Fruit fly (Drosophila melanogaster) whole organism, embryonic: ENCODE data around the gene dmGlut.

ENCODE experiments used
- C15 ChIP-seq: fragments of 200-800 bp; sonication (Bioruptor generic); IDR thresholded peaks from 3 replicates; pipeline ENCODE4 v1.3.6; 2022; ENCODE audit warnings: missing biosample characterization, missing genetic modification characterization
- CG10431 ChIP-seq: fragments of 200-800 bp; sonication (Bioruptor generic); optimal IDR thresholded peaks from 3 replicates; lab custom pipeline; 2018; ENCODE audit warnings: missing biosample characterization, mild to moderate bottlenecking, missing genetic modification characterization
- CG10462 ChIP-seq: fragments of 200-800 bp; sonication (Bioruptor generic); optimal IDR thresholded peaks from 2 replicates; lab custom pipeline; 2016; ENCODE audit warnings: missing biosample characterization, missing genetic modification characterization
- CG12071 ChIP-seq: fragments of 200-800 bp; sonication (Bioruptor generic); optimal IDR thresholded peaks from 3 replicates; lab custom pipeline; 2018; ENCODE audit warnings: missing biosample characterization, mild to moderate bottlenecking, missing genetic modification characterization
- CG12155 ChIP-seq: fragments of 200-800 bp; sonication (Bioruptor generic); optimal IDR thresholded peaks from 3 replicates; lab custom pipeline; 2016; ENCODE audit warnings: missing biosample characterization, missing genetic modification characterization
- CG12299 ChIP-seq: fragments of 200-800 bp; sonication (Bioruptor generic); optimal IDR thresholded peaks from 2 replicates; lab custom pipeline; 2018; ENCODE audit warnings: missing biosample characterization, mild to moderate bottlenecking, missing genetic modification characterization
- CG14667 ChIP-seq: fragments of 200-800 bp; sonication (Bioruptor generic); IDR thresholded peaks from 2 replicates; pipeline ENCODE4 v1.3.6; 2022; ENCODE audit warnings: missing biosample characterization, missing genetic modification characterization
- CG14860 ChIP-seq: fragments of 200-800 bp; sonication (Bioruptor generic); IDR thresholded peaks from 3 replicates; pipeline ENCODE4 v1.3.6; 2022; ENCODE audit warnings: missing biosample characterization, missing genetic modification characterization; ENCODE audit not compliant: partially characterized antibody
- CG1603 ChIP-seq: fragments of 200-800 bp; sonication (Bioruptor generic); optimal IDR thresholded peaks from 2 replicates; lab custom pipeline; 2019; ENCODE audit warnings: missing biosample characterization, mild to moderate bottlenecking, missing genetic modification characterization, moderate library complexity
- CG17612 ChIP-seq: fragments of 200-800 bp; sonication (Bioruptor generic); IDR thresholded peaks from 2 replicates; pipeline ENCODE4 v1.3.6; 2022; ENCODE audit warnings: missing biosample characterization, missing genetic modification characterization
- CG2875 ChIP-seq: fragments of 200-800 bp; sonication (Bioruptor generic); optimal IDR thresholded peaks from 2 replicates; lab custom pipeline; 2017; ENCODE audit warnings: missing biosample characterization, mild to moderate bottlenecking, missing genetic modification characterization, missing genetic modification reagents
- CG3407 ChIP-seq: fragments of 200-800 bp; sonication (Bioruptor generic); optimal IDR thresholded peaks from 2 replicates; lab custom pipeline; 2018; ENCODE audit warnings: missing biosample characterization, mild to moderate bottlenecking, missing genetic modification characterization
- CG3838 ChIP-seq: fragments of 200-800 bp; sonication (Bioruptor generic); optimal IDR thresholded peaks from 3 replicates; lab custom pipeline; 2016; ENCODE audit warnings: missing biosample characterization, missing genetic modification characterization
- CG6254 ChIP-seq: fragments of 200-800 bp; sonication (Bioruptor generic); optimal IDR thresholded peaks from 3 replicates; lab custom pipeline; 2017; ENCODE audit warnings: mild to moderate bottlenecking, missing biosample characterization, missing genetic modification reagents, missing genetic modification characterization
- CG7372 ChIP-seq: fragments of 200-800 bp; sonication (Bioruptor generic); IDR thresholded peaks from 2 replicates; pipeline ENCODE4 v1.3.6; 2022; ENCODE audit warnings: missing biosample characterization, missing genetic modification characterization
- CG7987 ChIP-seq: fragments of 200-800 bp; sonication (Bioruptor generic); optimal IDR thresholded peaks from 2 replicates; lab custom pipeline; 2018; ENCODE audit warnings: missing biosample characterization, mild to moderate bottlenecking, missing genetic modification characterization, moderate library complexity
- CG8388 ChIP-seq: fragments of 200-800 bp; sonication (Bioruptor generic); optimal IDR thresholded peaks from 2 replicates; lab custom pipeline; 2019; ENCODE audit warnings: missing biosample characterization, mild to moderate bottlenecking, missing genetic modification characterization, moderate library complexity
- CG8944 ChIP-seq: fragments of 200-800 bp; sonication (Bioruptor generic); optimal IDR thresholded peaks from 3 replicates; lab custom pipeline; 2016; ENCODE audit warnings: missing biosample characterization, missing genetic modification characterization
- CG9876 ChIP-seq: fragments of 200-800 bp; sonication (Bioruptor generic); optimal IDR thresholded peaks from 2 replicates; lab custom pipeline; 2016; ENCODE audit warnings: missing biosample characterization, missing genetic modification characterization
- CG9932 ChIP-seq: fragments of 200-800 bp; sonication (Bioruptor generic); IDR thresholded peaks from 2 replicates; pipeline ENCODE4 v1.3.6; 2022; ENCODE audit warnings: missing biosample characterization, missing genetic modification characterization
- Dll ChIP-seq: fragments of 200-800 bp; sonication (Bioruptor generic); IDR thresholded peaks from 4 replicates; pipeline ENCODE4 v1.3.6; 2022; ENCODE audit warnings: missing biosample characterization, missing genetic modification characterization; ENCODE audit not compliant: partially characterized antibody
- Hey ChIP-seq: fragments of 200-800 bp; sonication (Bioruptor generic); optimal IDR thresholded peaks from 3 replicates; lab custom pipeline; 2018; ENCODE audit warnings: missing biosample characterization, mild to moderate bottlenecking, missing genetic modification characterization
- Med ChIP-seq: fragments of 200-800 bp; sonication (Bioruptor generic); peaks from one replicate; lab custom pipeline; 2016; ENCODE audit warnings: missing biosample characterization, missing genetic modification characterization, mild to moderate bottlenecking, inconsistent platforms, moderate library complexity
- Oli ChIP-seq: fragments of 200-800 bp; sonication (Bioruptor generic); optimal IDR thresholded peaks from 2 replicates; lab custom pipeline; 2018; ENCODE audit warnings: missing biosample characterization, mild to moderate bottlenecking, missing genetic modification characterization, moderate library complexity
- Sox100B ChIP-seq: fragments of 200-800 bp; sonication (Bioruptor generic); optimal IDR thresholded peaks from 3 replicates; lab custom pipeline; 2018; ENCODE audit warnings: missing biosample characterization, mild to moderate bottlenecking, missing genetic modification characterization
- YL-1 ChIP-seq: fragments of 200-800 bp; sonication (Bioruptor generic); optimal IDR thresholded peaks from 3 replicates; lab custom pipeline; 2017; ENCODE audit warnings: missing biosample characterization, mild to moderate bottlenecking, missing genetic modification characterization
- amos ChIP-seq: fragments of 200-800 bp; sonication (Bioruptor generic); IDR thresholded peaks from 2 replicates; pipeline ENCODE4 v1.3.6; 2022; ENCODE audit warnings: missing biosample characterization, missing genetic modification characterization; ENCODE audit not compliant: partially characterized antibody
- ap ChIP-seq: fragments of 200-800 bp; sonication (Bioruptor generic); IDR thresholded peaks from 2 replicates; pipeline ENCODE4 v1.3.6; 2022; ENCODE audit warnings: missing biosample characterization, missing genetic modification characterization
- btn ChIP-seq: fragments of 200-800 bp; sonication (Bioruptor generic); optimal IDR thresholded peaks from 2 replicates; lab custom pipeline; 2016; ENCODE audit warnings: missing biosample characterization, missing genetic modification characterization
- caup ChIP-seq: fragments of 200-800 bp; sonication (Bioruptor generic); optimal IDR thresholded peaks from 3 replicates; lab custom pipeline; 2017; ENCODE audit warnings: missing biosample characterization, mild to moderate bottlenecking, missing genetic modification characterization, moderate library complexity; ENCODE audit not compliant: severe bottlenecking
- chinmo ChIP-seq: fragments of 200-800 bp; sonication (Bioruptor generic); IDR thresholded peaks from 4 replicates; pipeline ENCODE4 v1.3.6; 2022; ENCODE audit warnings: missing biosample characterization, missing genetic modification characterization; ENCODE audit not compliant: partially characterized antibody
- chm ChIP-seq: fragments of 200-800 bp; sonication (Bioruptor generic); IDR thresholded peaks from 2 replicates; pipeline ENCODE4 v1.3.6; 2022; ENCODE audit warnings: missing biosample characterization, missing genetic modification characterization
- crc ChIP-seq: fragments of 200-800 bp; sonication (Bioruptor generic); optimal IDR thresholded peaks from 2 replicates; lab custom pipeline; 2016; ENCODE audit warnings: missing biosample characterization, missing genetic modification characterization
- dimm ChIP-seq: fragments of 200-800 bp; sonication (Bioruptor generic); IDR thresholded peaks from 2 replicates; pipeline ENCODE4 v1.3.6; 2022; ENCODE audit warnings: missing biosample characterization, missing genetic modification characterization
- gsb ChIP-seq: fragments of 200-800 bp; sonication (Bioruptor generic); IDR thresholded peaks from 2 replicates; pipeline ENCODE4 v1.3.6; 2022; ENCODE audit warnings: missing biosample characterization, missing genetic modification characterization
- lov ChIP-seq, 2 experiments: fragments of 200-800 bp in 1 of 2; fragments of >200 bp in 1 of 2; sonication (Bioruptor generic) in 1 of 2; IDR thresholded peaks in 1 of 2; optimal IDR thresholded peaks in 1 of 2; 2 replicates in 1 of 2; 3 replicates in 1 of 2; pipeline versions ENCODE4 v1.3.6 to Lab custom; 2017 to 2022; ENCODE audit warnings: missing biosample characterization in 1 of 2, missing genetic modification characterization in 1 of 2
- nmo ChIP-seq: fragments of 200-800 bp; sonication (Bioruptor generic); optimal IDR thresholded peaks from 2 replicates; lab custom pipeline; 2018; ENCODE audit warnings: missing biosample characterization, mild to moderate bottlenecking, missing genetic modification characterization, moderate library complexity
- org-1 ChIP-seq: fragments of 200-800 bp; sonication (Bioruptor generic); optimal IDR thresholded peaks from 2 replicates; lab custom pipeline; 2017; ENCODE audit warnings: missing biosample characterization, missing genetic modification characterization
- pnt ChIP-seq: fragments of 200-800 bp; sonication (Bioruptor generic); optimal IDR thresholded peaks from 3 replicates; lab custom pipeline; 2016; ENCODE audit warnings: missing biosample characterization, missing genetic modification characterization
- ranshi ChIP-seq: fragments of 200-800 bp; sonication (Bioruptor generic); IDR thresholded peaks from 2 replicates; pipeline ENCODE4 v1.3.6; 2022; ENCODE audit warnings: missing biosample characterization, missing genetic modification characterization
- row ChIP-seq: fragments of 200-800 bp; sonication (Bioruptor generic); IDR thresholded peaks from 3 replicates; pipeline ENCODE4 v1.3.6; 2022; ENCODE audit warnings: missing biosample characterization, missing genetic modification characterization
- sc ChIP-seq, 3 experiments: fragments of >200 bp in 2 of 3; fragments of 200-800 bp in 1 of 3; sonication (Bioruptor generic) in 1 of 3; optimal IDR thresholded peaks; 2 replicates in 2 of 3; 3 replicates in 1 of 3; lab custom pipeline; 2017; ENCODE audit warnings: mild to moderate bottlenecking in 1 of 3, missing biosample characterization in 1 of 3, missing genetic modification characterization in 1 of 3, missing genetic modification reagents in 1 of 3
- slbo ChIP-seq: fragments of 200-800 bp; sonication (Bioruptor generic); IDR thresholded peaks from 2 replicates; pipeline ENCODE4 v1.3.6; 2022; ENCODE audit warnings: missing biosample characterization, missing genetic modification characterization
- sr ChIP-seq: fragments of 200-800 bp; sonication (Bioruptor generic); IDR thresholded peaks from 3 replicates; pipeline ENCODE4 v1.3.6; 2022; ENCODE audit warnings: missing biosample characterization, missing genetic modification characterization

dmGlut gene

dm6 chr2L:12006397-12007330 lies 20.6 kb upstream of the dmGlut start (continued):
- TF ChIP-seq org-1 (GFP tag; lab: Kevin White, UChicago) (peak; percentile 93), CG12155 (GFP tag; lab: Kevin White, UChicago) (peak; percentile 90), CG10431 (GFP tag; lab: Kevin White, UChicago) (peak; percentile 88), caup (GFP tag; lab: Kevin White, UChicago) (peak; percentile 94), gsb (GFP tag; lab: Robert Waterston, UW) (no peak), YL-1 (GFP tag; lab: Kevin White, UChicago) (peak; percentile 91), Hey (tag; lab: Kevin White, UChicago) (peak; percentile 31), CG12299 (tag; lab: Kevin White, UChicago) (peak; percentile 89), CG9932 (no peak), chinmo (no peak), CG9876 (GFP tag; lab: Kevin White, UChicago) (peak; percentile 11), sr (GFP tag; lab: Robert Waterston, UW) (no peak), ap (GFP tag; lab: Robert Waterston, UW) (no peak), C15 (no peak), CG14667 (GFP tag; lab: Robert Waterston, UW) (no peak), Sox100B (peak; percentile 99), CG3407 (GFP tag; lab: Kevin White, UChicago) (peak; percentile 86), CG12071 (GFP tag; lab: Kevin White, UChicago) (no peak), sc (optimal IDR thresholded peaks at IDR 0.05; lab: Kevin White, UChicago) (no peak), sc (GFP tag; optimal IDR thresholded peaks at IDR 0.05; lab: Kevin White, UChicago) (peak; percentile 92), CG1603 (tag; lab: Kevin White, UChicago) (peak; percentile 58), CG14860 (no peak), CG6254 (GFP tag; lab: Kevin White, UChicago) (peak; percentile 81), CG17612 (GFP tag; lab: Robert Waterston, UW) (no peak), CG10462 (GFP tag; lab: Kevin White, UChicago) (peak; percentile 90), Oli (tag; lab: Kevin White, UChicago) (peak; percentile 97), nmo (GFP tag; lab: Kevin White, UChicago) (peak; percentile 99), lov (optimal IDR thresholded peaks at IDR 0.05; lab: Kevin White, UChicago) (no peak), lov (GFP tag; IDR thresholded peaks at IDR 0.05; lab: Robert Waterston, UW) (no peak), CG3838 (GFP tag; lab: Kevin White, UChicago) (peak; percentile 99), row (GFP tag; lab: Robert Waterston, UW) (no peak), CG8944 (GFP tag; lab: Kevin White, UChicago) (peak; percentile 38), btn (GFP tag; lab: Kevin White, UChicago) (peak; percentile 46), chm (GFP tag; lab: Robert Waterston, UW) (no peak), Med (peak; percentile 71), pnt (GFP tag; lab: Kevin White, UChicago) (peak; percentile 58), crc (peak; percentile 3), slbo (GFP tag; lab: Robert Waterston, UW) (no peak), CG7372 (no peak), Dll (GFP tag; lab: Robert Waterston, UW) (no peak), ranshi (GFP tag; lab: Robert Waterston, UW) (no peak), CG7987 (GFP tag; lab: Kevin White, UChicago) (peak; percentile 56), dimm (GFP tag; lab: Robert Waterston, UW) (no peak), amos (GFP tag; lab: Robert Waterston, UW) (no peak), CG8388 (GFP tag; lab: Kevin White, UChicago) (peak; percentile 94), CG2875 (peak; percentile 88)
